Worm (Caenorhabditis elegans) whole organism, dauer: ENCODE measurements around the gene fbxb-11.
"Not testable (repeated sequence)": the region's sequence is repeated elsewhere in the genome, so short reads cannot be mapped to it uniquely, and the experiment has no call there.

Experiments used
- unc-62 ChIP-seq: sonication (generic microtip); optimal IDR thresholded peaks from 2 replicates; lab custom pipeline; 2017; ENCODE audit warnings: missing biosample characterization, missing genetic modification reagents, missing genetic modification characterization

The fbxb-11 gene

ce11 chrII:1759602-1760001 lies 35.2 kb downstream of the fbxb-11 start, which contains the start of gene F36H5.18:
TSS of gene F36H5.18 (plus strand) at chrII:1759902.
- no peak for TF ChIP-seq unc-62 (GFP tag; lab: Kevin White, UChicago)

- no peak for TF ChIP-seq unc-62 (GFP tag; lab: Kevin White, UChicago)
Measured at ce11 chrII:1761564-1761963, 37.1 kb downstream of the fbxb-11 start, which contains the start of gene F36H5.4. TSS of gene F36H5.4 (plus strand) at chrII:1761864.

ce11 chrII:1763072-1763471 lies 38.7 kb downstream of the fbxb-11 start, which contains the start of gene math-28:
TSS of gene math-28 (plus strand) at chrII:1763372.
- no peak for TF ChIP-seq unc-62 (GFP tag; lab: Kevin White, UChicago)

- TF ChIP-seq unc-62 (GFP tag; lab: Kevin White, UChicago): no peak
Measured at ce11 chrII:1766715-1767114, 42.3 kb downstream of the fbxb-11 start.

ce11 chrII:1771347-1771746 lies 46.9 kb downstream of the fbxb-11 start, which contains the start of gene math-26:
TSS of gene math-26 (plus strand) at chrII:1771647.
- TF ChIP-seq unc-62 (GFP tag; lab: Kevin White, UChicago): not testable (repeated sequence)

ce11 chrII:1771785-1772184 lies 47.4 kb downstream of the fbxb-11 start, which contains the start of gene math-3:
TSS of gene math-3 (plus strand) at chrII:1772085.
- TF ChIP-seq unc-62 (GFP tag; lab: Kevin White, UChicago): no peak

- not testable (repeated sequence) for TF ChIP-seq unc-62 (GFP tag; lab: Kevin White, UChicago)
Measured at ce11 chrII:1775234-1775633, 50.8 kb downstream of the fbxb-11 start, which contains the start of gene F36H5.14. TSS of gene F36H5.14 (plus strand) at chrII:1775534.
